Worm (Caenorhabditis elegans) whole organism, midembryonic: ENCODE data around the gene srh-277.

Source experiments
- T22C8.4 ChIP-seq: fragments of 200-800 bp; sonication (Bioruptor generic); IDR thresholded peaks from 2 replicates; pipeline ENCODE4 v1.3.6; 2022; ENCODE audit warnings: missing genetic modification characterization, missing compliant biosample characterization
- cog-1 ChIP-seq: sonication (generic microtip); optimal IDR thresholded peaks from 2 replicates; lab custom pipeline; 2016; ENCODE audit warnings: missing genetic modification characterization, missing compliant biosample characterization
- flt-1 ChIP-seq: fragments of 200-800 bp; sonication (Bioruptor generic); IDR thresholded peaks from 2 replicates; pipeline ENCODE4 v1.3.6; 2022; ENCODE audit warnings: missing genetic modification characterization, missing compliant biosample characterization
- klf-2 ChIP-seq: fragments of 200-800 bp; sonication (Bioruptor generic); conservative IDR thresholded peaks from 2 replicates; pipeline ENCODE4 v1.3.6; 2022; ENCODE audit warnings: missing genetic modification reagents, missing genetic modification characterization, missing compliant biosample characterization
- med-1 ChIP-seq: sonication (generic microtip); optimal IDR thresholded peaks from 2 replicates; lab custom pipeline; 2017; ENCODE audit warnings: missing genetic modification characterization, mild to moderate bottlenecking, missing compliant biosample characterization, antibody characterized with exemption, missing genetic modification reagents; ENCODE audit not compliant: insufficient read depth
- tab-1 ChIP-seq: fragments of 200-800 bp; sonication (Bioruptor generic); IDR thresholded peaks from 2 replicates; pipeline ENCODE4 v1.3.6; 2022; ENCODE audit warnings: missing genetic modification characterization, missing compliant biosample characterization
- ztf-23 ChIP-seq: fragments of 200-800 bp; sonication (Bioruptor generic); IDR thresholded peaks from 2 replicates; pipeline ENCODE4 v1.3.6; 2022; ENCODE audit warnings: missing genetic modification reagents, missing genetic modification characterization, missing compliant biosample characterization
- ztf-29 ChIP-seq: fragments of 200-800 bp; sonication (Bioruptor generic); IDR thresholded peaks from 2 replicates; pipeline ENCODE4 v1.3.6; 2022; ENCODE audit warnings: missing genetic modification reagents, missing genetic modification characterization, missing compliant biosample characterization

ce11 chrV:16202618-16203017, 19.6 kb downstream of the srh-277 start, which contains the start of gene F11A5.18:
- TF ChIP-seq klf-2 (no peak), flt-1 (no peak), cog-1 (no peak), T22C8.4 (no peak), med-1 (GFP tag; lab: Kevin White, UChicago) (no peak), tab-1 (GFP tag; lab: Robert Waterston, UW) (no peak), ztf-29 (GFP tag; lab: Robert Waterston, UW) (no peak), ztf-23 (GFP tag; lab: Robert Waterston, UW) (no peak)
